Fruit fly (Drosophila melanogaster) whole organism, wandering third instar larva: ENCODE measurements around the gene CG42788.

Source experiments
- Abd-B ChIP-seq: fragments of >200 bp; optimal IDR thresholded peaks from 2 replicates; lab custom pipeline; 2017; ENCODE audit warnings: missing biosample characterization, missing genetic modification characterization
- Dfd ChIP-seq: fragments of >200 bp; optimal IDR thresholded peaks from 2 replicates; lab custom pipeline; 2017; ENCODE audit warnings: missing biosample characterization, missing genetic modification characterization
- HLH106 ChIP-seq: fragments of 200-800 bp; optimal IDR thresholded peaks from 3 replicates; lab custom pipeline; 2019; ENCODE audit warnings: missing biosample characterization, mild to moderate bottlenecking, missing genetic modification characterization, moderate library complexity
- Hr78 ChIP-seq: fragments of >200 bp; optimal IDR thresholded peaks from 2 replicates; lab custom pipeline; 2017; ENCODE audit warnings: missing biosample characterization, missing genetic modification characterization
- Mio ChIP-seq: sonication (Bioruptor generic); optimal IDR thresholded peaks from 2 replicates; lab custom pipeline; 2016; ENCODE audit warnings: missing biosample characterization, missing genetic modification characterization
- Myc ChIP-seq: fragments of >200 bp; optimal IDR thresholded peaks from 2 replicates; lab custom pipeline; 2017
- OdsH ChIP-seq: fragments of 200-800 bp; sonication (Bioruptor generic); optimal IDR thresholded peaks from 2 replicates; lab custom pipeline; 2016; ENCODE audit warnings: missing biosample characterization, mild to moderate bottlenecking, missing genetic modification characterization
- br ChIP-seq: fragments of 200-800 bp; sonication (Bioruptor generic); optimal IDR thresholded peaks from 2 replicates; lab custom pipeline; 2016; ENCODE audit warnings: missing biosample characterization, missing genetic modification characterization
- brk ChIP-seq: fragments of 200-800 bp; sonication (Bioruptor generic); optimal IDR thresholded peaks from 2 replicates; lab custom pipeline; 2016; ENCODE audit warnings: missing biosample characterization, mild to moderate bottlenecking, missing genetic modification characterization
- dl ChIP-seq, 2 experiments: fragments of 175-275, 200-275 bp in 1 of 2; fragments of 200-275 bp in 1 of 2; sonication (Bioruptor generic); optimal IDR thresholded peaks; lab custom pipeline; 2018; ENCODE audit warnings: mild to moderate bottlenecking in 2 of 2, missing biosample characterization in 2 of 2, missing genetic modification characterization in 2 of 2, moderate library complexity in 2 of 2; ENCODE audit not compliant: partially characterized antibody in 2 of 2, insufficient read depth in 1 of 2
- foxo ChIP-seq, 2 experiments: fragments of 200-800 bp; sonication (Bioruptor generic); optimal IDR thresholded peaks; 2 replicates in 1 of 2; 3 replicates in 1 of 2; lab custom pipeline; 2016 to 2017; ENCODE audit warnings: missing biosample characterization in 2 of 2, missing genetic modification characterization in 2 of 2
- h ChIP-seq: fragments of 200-800 bp; sonication (Bioruptor generic); optimal IDR thresholded peaks from 3 replicates; lab custom pipeline; 2016; ENCODE audit warnings: missing biosample characterization, mild to moderate bottlenecking, missing genetic modification characterization
- psq ChIP-seq: fragments of 200-800 bp; sonication (Bioruptor generic); optimal IDR thresholded peaks from 3 replicates; lab custom pipeline; 2017; ENCODE audit warnings: missing biosample characterization, mild to moderate bottlenecking, missing genetic modification characterization, moderate library complexity
- tai ChIP-seq: sonication (Bioruptor generic); optimal IDR thresholded peaks from 2 replicates; lab custom pipeline; 2016; ENCODE audit warnings: missing biosample characterization, missing genetic modification characterization

- TF ChIP-seq Hr78 (GFP tag; lab: Kevin White, UChicago) (no peak), Mio (GFP tag; lab: Kevin White, UChicago) (no peak), psq (GFP tag; lab: Kevin White, UChicago) (no peak), brk (GFP tag; lab: Kevin White, UChicago) (no peak), Dfd (GFP tag; lab: Kevin White, UChicago) (no peak), HLH106 (tag; lab: Kevin White, UChicago) (no peak), dl (GFP tag; optimal IDR thresholded peaks at IDR 0.05; lab: Kevin White, UChicago; ENCODE audit: insufficient read depth in 1 of 2, partially characterized antibody in 2 of 2) (no peak), Myc (no peak), br (GFP tag; lab: Kevin White, UChicago) (no peak), Abd-B (no peak), tai (GFP tag; lab: Kevin White, UChicago) (no peak), foxo (GFP tag; optimal IDR thresholded peaks at IDR 0.05; lab: Kevin White, UChicago) (no peak), OdsH (GFP tag; lab: Kevin White, UChicago) (no peak), h (GFP tag; lab: Kevin White, UChicago) (no peak)
These were observed 49.7 kb upstream of the CG42788 start, which contains the start of gene Mf for dm6 chr3R:15181467-15181866.
